Worm (Caenorhabditis elegans): ENCODE data around the gene srsx-30.

DNA sequence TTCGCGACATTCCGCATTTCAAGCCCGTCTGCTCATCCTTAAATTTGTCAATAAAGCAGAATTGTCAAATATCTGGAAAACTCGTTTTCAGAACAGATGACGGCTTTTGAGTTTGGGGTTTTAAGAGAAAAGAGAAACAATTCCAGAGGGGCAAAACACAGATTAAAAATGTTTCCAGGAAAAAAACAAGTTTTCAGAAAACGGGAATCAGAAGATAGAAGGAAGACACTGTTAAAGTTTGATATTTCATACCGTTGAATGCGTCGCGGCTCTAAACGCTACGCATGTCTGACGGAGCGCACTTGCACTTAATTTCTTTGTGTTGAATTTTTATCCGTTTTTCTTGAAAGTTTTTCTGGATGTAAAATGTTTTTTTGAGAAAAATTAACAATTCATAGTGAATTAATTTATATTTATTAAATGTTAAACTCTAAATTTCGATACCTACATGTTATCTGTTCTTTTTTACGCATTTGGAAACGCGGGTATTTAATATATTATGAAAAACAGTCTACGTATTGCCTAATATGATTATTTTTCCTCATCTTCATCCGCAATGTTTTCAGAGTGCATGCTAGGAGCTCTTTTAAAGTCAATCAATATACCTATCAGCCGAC lies 24.4 kb upstream of the srsx-30 start, which contains the start of the genes C08B6.18, wdr-20 and C08B6.8:
- TF ChIP-seq pqm-1 (tag; optimal IDR thresholded peaks at IDR 0.05) (no peak), ceh-30 (tag; optimal IDR thresholded peaks at IDR 0.05) (no peak), nhr-11 (tag; optimal IDR thresholded peaks at IDR 0.05) (no peak), ama-1 (optimal IDR thresholded peaks at IDR 0.05) (no peak), ceh-14 (tag; optimal IDR thresholded peaks at IDR 0.05) (no peak), K02D7.2 (tag; optimal IDR thresholded peaks at IDR 0.05) (no peak), syd-9 (tag; optimal IDR thresholded peaks at IDR 0.05) (no peak), mec-3 (tag; optimal IDR thresholded peaks at IDR 0.05; ENCODE audit: borderline replicate concordance) (no peak), sox-2 (GFP tag; IDR thresholded peaks at IDR 0.05) (no peak), F13H6.1 (tag; optimal IDR thresholded peaks at IDR 0.05) (no peak), ceh-9 (tag; optimal IDR thresholded peaks at IDR 0.05) (no peak)
